Fruit fly (Drosophila melanogaster): ENCODE results near the gene Rab11.

Gene Rab11

DNA sequence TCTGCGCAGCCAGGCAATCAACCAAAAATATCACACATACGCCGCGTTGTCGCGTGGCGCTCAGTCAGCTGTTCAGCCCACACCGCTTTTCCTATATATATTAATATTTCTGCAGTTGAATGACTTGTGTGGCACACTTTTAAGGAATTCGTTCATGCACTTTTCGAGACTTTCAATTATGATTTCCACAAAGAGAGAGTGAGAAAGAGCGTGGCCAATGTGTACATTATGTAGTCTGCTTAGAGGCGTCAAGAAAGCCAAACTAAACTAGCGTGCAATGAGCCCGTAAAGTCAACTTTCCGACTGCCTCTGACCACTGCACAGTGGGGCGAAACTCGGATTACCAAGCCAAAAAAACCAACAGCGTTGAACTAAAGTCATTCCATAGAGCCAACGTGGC lies 42.9 kb downstream of the Rab11 start:
- no peak for TF ChIP-seq Sin3A (optimal IDR thresholded peaks at IDR 0.05)
- no peak for TF ChIP-seq psq (optimal IDR thresholded peaks at IDR 0.05)
- TF ChIP-seq h (optimal IDR thresholded peaks at IDR 0.05) = no peak
- TF ChIP-seq insv (optimal IDR thresholded peaks at IDR 0.05) = no peak
- no peak for TF ChIP-seq Myc (optimal IDR thresholded peaks at IDR 0.05)
- TF ChIP-seq ttk (optimal IDR thresholded peaks at IDR 0.05) = no peak

DNA sequence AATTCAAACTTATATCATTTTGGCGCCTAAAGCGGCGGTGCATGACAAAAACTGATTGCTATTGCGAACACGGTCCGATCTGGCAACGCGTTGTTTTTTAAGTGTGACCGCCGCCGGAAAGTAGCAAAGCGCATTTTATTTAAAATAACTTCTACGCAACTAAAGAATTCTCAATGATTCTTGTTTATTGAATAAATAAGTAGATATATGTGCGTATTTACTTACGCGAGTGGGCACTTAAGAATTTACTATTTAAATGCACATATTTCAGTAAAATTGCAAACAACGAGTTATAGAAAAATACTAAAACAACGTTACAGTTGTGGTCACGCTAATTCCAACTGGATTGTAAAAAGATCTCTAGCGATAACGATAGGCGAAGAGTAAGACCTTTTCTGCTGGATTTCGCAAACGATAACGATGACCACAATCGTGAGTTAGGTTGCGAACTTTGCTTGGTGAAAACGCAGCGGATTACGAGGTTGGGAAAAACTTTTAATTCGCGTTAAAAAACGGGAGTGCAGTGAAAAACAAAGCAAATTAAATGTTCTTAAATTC lies 44.8 kb downstream of the Rab11 start:
- TF ChIP-seq Myc (optimal IDR thresholded peaks at IDR 0.05) (no peak), insv (optimal IDR thresholded peaks at IDR 0.05) (no peak), h (optimal IDR thresholded peaks at IDR 0.05) (no peak)

DNA sequence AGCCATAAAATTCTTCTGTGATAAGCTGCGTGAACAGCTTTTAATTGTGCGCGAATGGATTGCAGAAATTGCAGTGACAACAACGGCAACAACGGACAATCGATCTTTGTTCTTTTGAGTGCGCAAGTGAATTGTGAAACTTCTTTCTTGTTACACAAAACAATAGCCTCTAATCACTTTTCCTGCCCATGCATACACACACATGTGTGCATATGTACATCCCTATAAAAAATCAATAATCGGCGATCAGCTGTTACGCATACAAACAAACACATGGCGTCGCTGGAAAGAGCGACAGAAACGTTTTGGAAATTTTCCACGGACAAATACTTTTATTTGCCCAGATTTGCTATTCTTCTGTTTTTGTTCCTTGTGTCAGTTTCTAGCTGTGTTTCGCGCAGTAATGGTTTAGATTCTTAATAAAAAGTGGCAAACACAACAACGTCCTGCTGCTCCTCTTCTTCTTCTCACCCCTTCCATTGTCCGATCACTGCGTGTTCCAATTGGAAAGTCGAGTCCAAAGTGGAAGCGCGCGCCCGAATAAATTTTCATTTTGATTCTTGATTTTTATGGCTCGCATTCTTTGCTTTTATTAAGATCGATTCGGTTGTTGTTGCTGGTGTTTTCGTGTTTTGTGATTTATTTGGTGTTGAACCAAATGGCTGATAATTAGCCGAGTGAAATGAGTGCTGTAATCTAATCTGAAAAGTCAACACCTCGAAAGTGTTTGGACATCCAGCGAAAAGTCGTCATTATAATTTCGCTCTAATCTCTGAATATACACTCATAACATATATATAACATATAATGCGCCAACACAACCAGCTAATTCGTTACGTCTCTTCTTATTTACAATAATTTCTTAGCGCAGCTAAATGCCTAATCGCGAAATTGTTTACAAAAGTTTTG lies 45.6 kb downstream of the Rab11 start:
- TF ChIP-seq Myc (optimal IDR thresholded peaks at IDR 0.05) (no peak), ttk (optimal IDR thresholded peaks at IDR 0.05) (no peak), Sin3A (optimal IDR thresholded peaks at IDR 0.05) (no peak), h (optimal IDR thresholded peaks at IDR 0.05) (no peak), psq (optimal IDR thresholded peaks at IDR 0.05) (no peak), insv (optimal IDR thresholded peaks at IDR 0.05) (no peak)

DNA sequence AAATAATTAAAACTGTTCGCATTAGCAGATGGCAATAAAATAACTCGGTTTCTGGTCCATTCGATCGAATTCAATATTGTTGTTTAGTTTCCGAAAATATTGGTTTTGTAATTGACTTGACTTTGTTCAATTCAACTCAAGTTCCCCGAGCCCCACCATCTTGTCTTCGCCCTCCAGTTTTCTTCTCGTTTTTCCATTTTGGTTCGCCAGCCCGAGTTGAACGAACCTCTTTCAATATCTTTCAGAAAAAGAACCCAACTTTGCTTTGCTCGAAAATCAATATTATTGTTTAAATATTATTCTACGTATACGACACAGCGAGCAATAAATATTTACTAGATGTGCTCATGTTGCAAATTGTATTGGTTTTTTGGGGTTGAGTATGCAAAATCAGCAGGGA lies 47.4 kb downstream of the Rab11 start:
- TF ChIP-seq Sin3A (optimal IDR thresholded peaks at IDR 0.05) = no peak
- no peak for TF ChIP-seq insv (optimal IDR thresholded peaks at IDR 0.05)
- no peak for TF ChIP-seq psq (optimal IDR thresholded peaks at IDR 0.05)
- TF ChIP-seq ttk (optimal IDR thresholded peaks at IDR 0.05) = no peak
- no peak for TF ChIP-seq h (optimal IDR thresholded peaks at IDR 0.05)
- no peak for TF ChIP-seq Myc (optimal IDR thresholded peaks at IDR 0.05)

DNA sequence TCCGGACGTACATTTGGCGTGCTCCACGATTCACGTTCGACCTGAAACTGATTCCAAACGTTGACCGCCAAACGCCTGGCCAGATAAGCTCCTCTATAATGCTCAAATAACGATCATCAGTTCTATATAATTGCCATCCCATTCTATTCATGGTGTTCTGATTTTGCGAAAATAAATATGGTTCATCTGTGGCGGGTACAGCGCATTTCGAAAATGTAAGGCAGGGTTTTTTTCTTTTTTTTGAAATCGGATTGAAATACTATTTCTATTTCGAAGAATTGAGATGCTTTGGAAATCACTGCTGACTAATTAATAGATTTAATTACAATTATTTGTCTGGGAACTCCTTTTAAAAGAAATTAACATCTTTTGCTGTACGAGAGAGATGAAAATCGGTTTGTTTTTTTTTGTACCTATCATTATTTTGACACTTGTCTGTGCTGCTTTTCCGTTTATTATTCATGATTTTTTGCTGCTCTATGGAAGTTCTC lies 49.9 kb downstream of the Rab11 start, which contains the start of gene cDIP:
Gene cDIP (minus strand): TSS at position 51 of the 491 bp plus-strand sequence.
- TF ChIP-seq insv (optimal IDR thresholded peaks at IDR 0.05) = no peak
- TF ChIP-seq h (optimal IDR thresholded peaks at IDR 0.05) = no peak
- no peak for TF ChIP-seq psq (optimal IDR thresholded peaks at IDR 0.05)
- no peak for TF ChIP-seq Sin3A (optimal IDR thresholded peaks at IDR 0.05)
- TF ChIP-seq ttk (optimal IDR thresholded peaks at IDR 0.05) = no peak
- TF ChIP-seq Myc (optimal IDR thresholded peaks at IDR 0.05) = no peak

DNA sequence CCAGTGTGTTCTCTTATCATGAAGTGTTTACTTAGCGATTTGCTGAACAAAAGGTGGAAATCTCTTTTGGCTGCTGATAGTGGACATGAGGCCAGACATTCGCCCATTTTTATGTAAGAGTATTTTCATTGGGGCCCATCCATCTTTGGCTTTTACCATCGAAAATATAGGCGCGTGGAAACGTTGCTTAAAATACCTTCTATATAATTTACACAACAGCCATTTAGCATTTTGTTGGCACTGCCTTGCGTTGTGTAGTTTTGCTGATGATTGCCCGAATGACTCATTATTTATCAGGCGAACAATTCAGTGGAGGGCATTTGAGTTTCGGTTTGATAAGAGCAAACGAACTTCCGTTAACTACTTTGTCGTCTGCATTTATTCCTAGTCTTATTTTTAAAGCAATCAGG lies 50.4 kb downstream of the Rab11 start:
- TF ChIP-seq h (optimal IDR thresholded peaks at IDR 0.05) (no peak), Myc (optimal IDR thresholded peaks at IDR 0.05) (no peak), ttk (optimal IDR thresholded peaks at IDR 0.05) (no peak), Sin3A (optimal IDR thresholded peaks at IDR 0.05) (no peak), psq (optimal IDR thresholded peaks at IDR 0.05) (no peak), insv (optimal IDR thresholded peaks at IDR 0.05) (no peak)

DNA sequence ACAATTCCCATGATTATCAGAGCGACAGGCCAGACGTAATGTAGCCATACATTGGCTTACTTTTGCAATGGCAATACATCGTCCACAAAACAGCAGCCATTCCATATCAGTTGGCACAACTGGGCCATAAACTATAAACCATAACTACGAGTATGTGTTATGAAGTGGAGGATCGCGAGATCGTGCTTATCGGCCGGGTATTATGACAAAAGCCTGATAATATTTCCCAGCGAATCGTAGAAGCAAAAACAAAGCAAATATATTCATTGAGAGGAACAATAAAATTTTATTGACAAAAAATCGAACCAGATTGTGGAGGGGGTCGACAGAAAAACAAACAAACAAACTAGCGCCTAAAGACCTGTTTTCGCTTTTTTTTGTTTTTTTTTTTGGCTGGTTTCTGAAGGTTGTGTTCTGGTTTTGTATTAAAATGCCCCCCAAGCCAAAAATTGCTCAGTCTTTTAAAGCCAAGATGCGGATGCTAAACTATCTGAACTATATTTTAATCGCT lies 52.2 kb downstream of the Rab11 start, which contains the start of gene CG5810:
Gene CG5810 (plus strand): TSS at position 461 of the 511 bp plus-strand sequence.
- no peak for TF ChIP-seq insv (optimal IDR thresholded peaks at IDR 0.05)

All from Kc167 (cell line).